Worm (Caenorhabditis elegans) whole organism, L4 larva: ENCODE measurements around the gene Y51H4A.6.

Experiments used
- D1046.2 ChIP-seq: fragments of 200-800 bp; sonication (Bioruptor generic); IDR thresholded peaks from 2 replicates; pipeline ENCODE4 v1.3.6; 2022; ENCODE audit warnings: missing genetic modification characterization, missing compliant biosample characterization
- R02D3.7 ChIP-seq: fragments of 150-350 bp; sonication (generic microtip); optimal IDR thresholded peaks from 3 replicates; lab custom pipeline; 2014; ENCODE audit warnings: missing biosample characterization, missing genetic modification characterization
- T26A8.4 ChIP-seq: fragments of 200-800 bp; sonication (Bioruptor generic); IDR thresholded peaks from 2 replicates; pipeline ENCODE4 v1.3.6; 2022; ENCODE audit warnings: missing genetic modification characterization, missing compliant biosample characterization
- Y48G9A.11 ChIP-seq: fragments of 200-800 bp; sonication (Bioruptor generic); IDR thresholded peaks from 2 replicates; pipeline ENCODE4 v1.3.6; 2022; ENCODE audit warnings: missing genetic modification reagents, missing genetic modification characterization, missing compliant biosample characterization
- ZK546.5 ChIP-seq, 2 experiments: sonication (generic microtip); optimal IDR thresholded peaks; 2 replicates each; lab custom pipeline; 2017; ENCODE audit warnings: missing biosample characterization in 2 of 2, missing genetic modification characterization in 2 of 2
- ama-1 ChIP-seq: fragments of 150-350 bp; optimal IDR thresholded peaks from 2 replicates; lab custom pipeline; 2014; ENCODE audit warnings: inconsistent platforms, mixed read lengths
- arid-1 ChIP-seq: fragments of 200-800 bp; sonication (Bioruptor generic); conservative IDR thresholded peaks from 2 replicates; pipeline ENCODE4 v1.3.6; 2022; ENCODE audit warnings: missing genetic modification reagents, missing genetic modification characterization, missing compliant biosample characterization
- ceh-20 ChIP-seq: fragments of 200-800 bp; sonication (Bioruptor generic); IDR thresholded peaks from 2 replicates; pipeline ENCODE4 v1.3.6; 2022; ENCODE audit warnings: missing genetic modification reagents, missing genetic modification characterization, missing compliant biosample characterization
- ceh-28 ChIP-seq: fragments of 150-350 bp; optimal IDR thresholded peaks from 2 replicates; lab custom pipeline; 2014; ENCODE audit warnings: missing biosample characterization, missing genetic modification reagents, missing genetic modification characterization
- ceh-32 ChIP-seq: sonication (generic microtip); optimal IDR thresholded peaks from 2 replicates; lab custom pipeline; 2016; ENCODE audit warnings: mild to moderate bottlenecking, missing genetic modification characterization, missing compliant biosample characterization; ENCODE audit not compliant: poor library complexity
- ceh-82 ChIP-seq: sonication (generic microtip); optimal IDR thresholded peaks from 2 replicates; lab custom pipeline; 2017; ENCODE audit warnings: missing biosample characterization, missing genetic modification characterization
- ctbp-1 ChIP-seq: fragments of 200-800 bp; sonication (Bioruptor generic); IDR thresholded peaks from 2 replicates; pipeline ENCODE4 v1.3.6; 2022; ENCODE audit warnings: missing genetic modification reagents, missing genetic modification characterization, missing compliant biosample characterization
- daf-19 ChIP-seq: fragments of 200-800 bp; sonication (Bioruptor generic); conservative IDR thresholded peaks from 2 replicates; pipeline ENCODE4 v1.3.6; 2022; ENCODE audit warnings: missing genetic modification characterization, missing compliant biosample characterization
- dmd-6 ChIP-seq: fragments of 200-800 bp; sonication (Bioruptor generic); IDR thresholded peaks from 2 replicates; pipeline ENCODE4 v1.3.6; 2022; ENCODE audit warnings: missing genetic modification reagents, missing genetic modification characterization, missing compliant biosample characterization
- dmd-8 ChIP-seq: fragments of 200-800 bp; sonication (Bioruptor generic); IDR thresholded peaks from 2 replicates; pipeline ENCODE4 v1.3.6; 2022; ENCODE audit warnings: missing genetic modification characterization, missing compliant biosample characterization
- dpl-1 ChIP-seq: fragments of 150-350 bp; optimal IDR thresholded peaks from 2 replicates; lab custom pipeline; 2014; ENCODE audit warnings: missing biosample characterization, missing genetic modification reagents, missing genetic modification characterization
- duxl-1 ChIP-seq: sonication (generic microtip); optimal IDR thresholded peaks from 2 replicates; lab custom pipeline; 2016; ENCODE audit warnings: mild to moderate bottlenecking, missing genetic modification characterization, moderate library complexity, missing compliant biosample characterization; ENCODE audit not compliant: poor library complexity
- dve-1 ChIP-seq: sonication (generic microtip); optimal IDR thresholded peaks from 2 replicates; lab custom pipeline; 2017; ENCODE audit warnings: antibody characterized with exemption, mild to moderate bottlenecking, missing genetic modification characterization, missing compliant biosample characterization; ENCODE audit not compliant: insufficient read depth
- egl-27 ChIP-seq: sonication (generic microtip); optimal IDR thresholded peaks from 3 replicates; lab custom pipeline; 2017; ENCODE audit warnings: missing biosample characterization, missing genetic modification reagents, missing genetic modification characterization
- egl-43 ChIP-seq: fragments of 200-800 bp; sonication (Bioruptor generic); IDR thresholded peaks from 2 replicates; pipeline ENCODE4 v1.3.6; 2022; ENCODE audit warnings: missing genetic modification reagents, missing genetic modification characterization, missing compliant biosample characterization
- gei-8 ChIP-seq: fragments of 200-800 bp; sonication (Bioruptor generic); optimal IDR thresholded peaks from 2 replicates; lab custom pipeline; 2018; ENCODE audit warnings: mild to moderate bottlenecking, missing genetic modification characterization, missing compliant biosample characterization
- hlh-30 ChIP-seq: sonication (generic microtip); optimal IDR thresholded peaks from 2 replicates; lab custom pipeline; 2017; ENCODE audit warnings: antibody characterized with exemption, mild to moderate bottlenecking, missing genetic modification characterization, missing compliant biosample characterization; ENCODE audit not compliant: insufficient read depth
- jun-1 ChIP-seq: fragments of 150-350 bp; optimal IDR thresholded peaks from 2 replicates; lab custom pipeline; 2014; ENCODE audit warnings: missing biosample characterization, missing genetic modification reagents, missing genetic modification characterization
- lim-7 ChIP-seq: fragments of 200-800 bp; sonication (Bioruptor generic); IDR thresholded peaks from 2 replicates; pipeline ENCODE4 v1.3.6; 2022; ENCODE audit warnings: missing genetic modification characterization, missing compliant biosample characterization
- lin-29 ChIP-seq: fragments of 200-800 bp; sonication (Bioruptor generic); IDR thresholded peaks from 2 replicates; pipeline ENCODE4 v1.3.6; 2022; ENCODE audit warnings: missing genetic modification reagents, missing genetic modification characterization, missing compliant biosample characterization
- lin-39 ChIP-seq: fragments of 150-350 bp; optimal IDR thresholded peaks from 2 replicates; lab custom pipeline; 2014; ENCODE audit warnings: missing biosample characterization, missing genetic modification reagents, missing genetic modification characterization
- lir-3 ChIP-seq: sonication (generic microtip); optimal IDR thresholded peaks from 2 replicates; lab custom pipeline; 2016; ENCODE audit warnings: mild to moderate bottlenecking, missing genetic modification characterization, missing compliant biosample characterization
- lsy-2 ChIP-seq, 2 experiments: fragments of 150-350 bp in 1 of 2; sonication (generic microtip) in 1 of 2; optimal IDR thresholded peaks; 2 replicates each; lab custom pipeline; 2014 to 2017; ENCODE audit warnings: missing biosample characterization in 2 of 2, missing genetic modification characterization in 2 of 2
- mdl-1 ChIP-seq, 2 experiments: fragments of 150-350 bp in 1 of 2; sonication (generic microtip) in 1 of 2; optimal IDR thresholded peaks; 2 replicates each; lab custom pipeline; 2014 to 2017; ENCODE audit warnings: missing biosample characterization in 2 of 2, missing genetic modification characterization in 2 of 2
- mdt-29 ChIP-seq: fragments of 200-800 bp; sonication (Bioruptor generic); IDR thresholded peaks from 2 replicates; pipeline ENCODE4 v1.3.6; 2022; ENCODE audit warnings: missing genetic modification reagents, missing genetic modification characterization, missing compliant biosample characterization
- mep-1 ChIP-seq: fragments of 150-350 bp; sonication (generic microtip); optimal IDR thresholded peaks from 3 replicates; lab custom pipeline; 2014; ENCODE audit warnings: missing biosample characterization, missing genetic modification characterization
- mxl-2 ChIP-seq: fragments of 200-800 bp; sonication (Bioruptor generic); conservative IDR thresholded peaks from 2 replicates; pipeline ENCODE4 v1.3.6; 2022; ENCODE audit warnings: missing genetic modification reagents, missing genetic modification characterization, missing compliant biosample characterization
- nhr-11 ChIP-seq: fragments of 150-350 bp; optimal IDR thresholded peaks from 2 replicates; lab custom pipeline; 2014; ENCODE audit warnings: missing biosample characterization, missing genetic modification characterization
- nhr-111 ChIP-seq: fragments of 200-800 bp; sonication (Bioruptor generic); optimal IDR thresholded peaks from 2 replicates; lab custom pipeline; 2018; ENCODE audit warnings: mild to moderate bottlenecking, missing genetic modification characterization, missing compliant biosample characterization
- nhr-25 ChIP-seq: sonication (generic microtip); optimal IDR thresholded peaks from 2 replicates; lab custom pipeline; 2017; ENCODE audit warnings: missing genetic modification characterization, mild to moderate bottlenecking, missing compliant biosample characterization, antibody characterized with exemption, moderate library complexity, borderline replicate concordance; ENCODE audit not compliant: insufficient read depth
- nhr-41 ChIP-seq: fragments of 200-800 bp; sonication (Bioruptor generic); IDR thresholded peaks from 2 replicates; pipeline ENCODE4 v1.3.6; 2022; ENCODE audit warnings: missing genetic modification reagents, missing genetic modification characterization, missing compliant biosample characterization
- nhr-42 ChIP-seq: fragments of 200-800 bp; sonication (Bioruptor generic); IDR thresholded peaks from 2 replicates; pipeline ENCODE4 v1.3.6; 2022; ENCODE audit warnings: missing genetic modification characterization, missing compliant biosample characterization
- nhr-48 ChIP-seq: sonication (generic microtip); optimal IDR thresholded peaks from 2 replicates; lab custom pipeline; 2016; ENCODE audit warnings: mild to moderate bottlenecking, missing genetic modification characterization, missing compliant biosample characterization
- nhr-6 ChIP-seq: fragments of 150-350 bp; optimal IDR thresholded peaks from 2 replicates; lab custom pipeline; 2014; ENCODE audit warnings: missing biosample characterization, missing genetic modification characterization
- nhr-76 ChIP-seq: fragments of 150-350 bp; optimal IDR thresholded peaks from 2 replicates; lab custom pipeline; 2014; ENCODE audit warnings: missing biosample characterization, missing genetic modification characterization
- pha-4 ChIP-seq, 2 experiments: fragments of 150-350 bp in 1 of 2; fragments of 200-800 bp in 1 of 2; sonication (Bioruptor generic) in 1 of 2; IDR thresholded peaks in 1 of 2; optimal IDR thresholded peaks in 1 of 2; 2 replicates each; pipeline versions ENCODE4 v1.3.6 to Lab custom; 2014 to 2022; ENCODE audit warnings: missing genetic modification characterization in 2 of 2, missing genetic modification reagents in 2 of 2, missing biosample characterization in 1 of 2, missing compliant biosample characterization in 1 of 2
- skn-1 ChIP-seq: fragments of 150-350 bp; optimal IDR thresholded peaks from 2 replicates; lab custom pipeline; 2014; ENCODE audit warnings: missing biosample characterization, missing genetic modification characterization
- snpc-1.2 ChIP-seq: fragments of 200-800 bp; sonication (Bioruptor generic); IDR thresholded peaks from 2 replicates; pipeline ENCODE4 v1.3.6; 2022; ENCODE audit warnings: missing genetic modification reagents, missing genetic modification characterization, missing compliant biosample characterization
- spr-3 ChIP-seq: fragments of 200-800 bp; sonication (Bioruptor generic); optimal IDR thresholded peaks from 2 replicates; lab custom pipeline; 2018; ENCODE audit warnings: mild to moderate bottlenecking, missing genetic modification characterization, missing compliant biosample characterization
- tra-1 ChIP-seq: fragments of 200-800 bp; sonication (Bioruptor generic); IDR thresholded peaks from 2 replicates; pipeline ENCODE4 v1.3.6; 2022; ENCODE audit warnings: missing genetic modification reagents, missing genetic modification characterization, missing compliant biosample characterization
- unc-62 ChIP-seq, 3 experiments: fragments of 150-350 bp in 1 of 3; sonication (generic microtip); optimal IDR thresholded peaks in 2 of 3; peaks in 1 of 3; 1 replicate in 1 of 3; 2 replicates in 2 of 3; lab custom pipeline; 2014 to 2017; ENCODE audit warnings: missing biosample characterization in 3 of 3, missing genetic modification characterization in 3 of 3, missing genetic modification reagents in 3 of 3, missing genotype in 1 of 3
- zag-1 ChIP-seq: fragments of 150-350 bp; optimal IDR thresholded peaks from 2 replicates; lab custom pipeline; 2014; ENCODE audit warnings: missing biosample characterization, missing genetic modification characterization
- zfp-3 ChIP-seq: fragments of 200-800 bp; sonication (Bioruptor generic); conservative IDR thresholded peaks from 2 replicates; pipeline ENCODE4 v1.3.6; 2022; ENCODE audit warnings: missing genetic modification reagents, missing genetic modification characterization, missing compliant biosample characterization
- ztf-7 ChIP-seq: fragments of 150-350 bp; optimal IDR thresholded peaks from 2 replicates; lab custom pipeline; 2014; ENCODE audit warnings: missing biosample characterization, missing genetic modification characterization

Y51H4A.6 gene

ce11 chrIV:16503590-16504217 is 29.8 kb upstream of the Y51H4A.6 start (continued):
- TF ChIP-seq lin-39 (tag; lab: Kevin White, UChicago), result no peak
- TF ChIP-seq nhr-6, result no peak
- TF ChIP-seq snpc-1.2 (GFP tag; lab: Robert Waterston, UW), result peak; percentile 99
- TF ChIP-seq lin-29, result no peak
- TF ChIP-seq ama-1 (lab: Kevin White, UChicago), result no peak
- TF ChIP-seq nhr-11 (tag; lab: Kevin White, UChicago), result no peak
- no peak for TF ChIP-seq daf-19
- TF ChIP-seq nhr-25 (tag; lab: Kevin White, UChicago), result no peak
- peak; percentile 66 for TF ChIP-seq duxl-1 (tag; lab: Kevin White, UChicago)
- peak; percentile 74 for TF ChIP-seq mdt-29
- peak; percentile 74 for TF ChIP-seq T26A8.4
- peak; percentile 94 for TF ChIP-seq dmd-8 (GFP tag; lab: Robert Waterston, UW)
- TF ChIP-seq nhr-41 (GFP tag; lab: Robert Waterston, UW), result 0 out of 2 replicates have a peak, but pooled peaks have one; percentile 14
- TF ChIP-seq ceh-32 (tag; lab: Kevin White, UChicago), result no peak
- TF ChIP-seq ceh-82 (tag; lab: Kevin White, UChicago), result no peak
- TF ChIP-seq pha-4 (GFP tag; IDR thresholded peaks at IDR 0.05; lab: Robert Waterston, UW), result peak; percentile 83
- no peak for TF ChIP-seq pha-4 (tag; optimal IDR thresholded peaks at IDR 0.05; lab: Kevin White, UChicago)
- TF ChIP-seq Y48G9A.11 (GFP tag; lab: Robert Waterston, UW), result peak; percentile 83
- no peak for TF ChIP-seq mdl-1 (tag; optimal IDR thresholded peaks at IDR 0.05; lab: Kevin White, UChicago)
- no peak for TF ChIP-seq gei-8
- TF ChIP-seq R02D3.7 (tag; lab: Kevin White, UChicago), result no peak
- TF ChIP-seq nhr-76 (tag; lab: Kevin White, UChicago), result no peak
- TF ChIP-seq hlh-30 (tag; lab: Kevin White, UChicago), result no peak
- TF ChIP-seq egl-43 (GFP tag; lab: Robert Waterston, UW), result peak; percentile 90
- no peak for TF ChIP-seq ztf-7 (tag; lab: Kevin White, UChicago)
- no peak for TF ChIP-seq zag-1 (tag; lab: Kevin White, UChicago)
- TF ChIP-seq lsy-2 (tag; optimal IDR thresholded peaks at IDR 0.05; lab: Kevin White, UChicago), result no peak
- TF ChIP-seq zfp-3 (GFP tag; lab: Robert Waterston, UW), result no peak
- TF ChIP-seq lir-3 (tag; lab: Kevin White, UChicago), result peak; percentile 31
- TF ChIP-seq dmd-6 (GFP tag; lab: Robert Waterston, UW), result no peak
- no peak for TF ChIP-seq ceh-28
- no peak for TF ChIP-seq ceh-20 (GFP tag; lab: Robert Waterston, UW)
- TF ChIP-seq jun-1 (tag; lab: Kevin White, UChicago), result no peak
- no peak for TF ChIP-seq skn-1
- peak; percentile 61; the same call in 1 of the 2 replicates for TF ChIP-seq tra-1 (GFP tag; lab: Robert Waterston, UW)
- TF ChIP-seq egl-27 (tag; lab: Kevin White, UChicago), result no peak
- peak; percentile 49 for TF ChIP-seq spr-3
- TF ChIP-seq dve-1, result no peak
- TF ChIP-seq nhr-111 (GFP tag; lab: Kevin White, UChicago), result no peak
- TF ChIP-seq mxl-2, result peak; percentile 66; the same call in 1 of the 2 replicates
- TF ChIP-seq lim-7, result peak; percentile 94
- peak; percentile 88 for TF ChIP-seq arid-1 (GFP tag; lab: Robert Waterston, UW)
- TF ChIP-seq D1046.2 (GFP tag; lab: Robert Waterston, UW), result peak; percentile 75; the same call in 1 of the 2 replicates
- TF ChIP-seq ZK546.5 (tag; optimal IDR thresholded peaks at IDR 0.05; lab: Kevin White, UChicago), result no peak
- TF ChIP-seq nhr-48 (tag; lab: Kevin White, UChicago), result no peak
- TF ChIP-seq ctbp-1 (GFP tag; lab: Robert Waterston, UW), result peak; percentile 65
- no peak for TF ChIP-seq mep-1 (tag; lab: Kevin White, UChicago)
- TF ChIP-seq dpl-1 (GFP tag; lab: Kevin White, UChicago), result no peak
- 0 out of 2 replicates have a peak, but pooled peaks have one; percentile 46 for TF ChIP-seq nhr-42
- no peak for TF ChIP-seq unc-62 (GFP tag; optimal IDR thresholded peaks at IDR 0.05 in 1 of 2; lab: Kevin White, UChicago)
- no peak for TF ChIP-seq unc-62 (tag; optimal IDR thresholded peaks at IDR 0.05; lab: Kevin White, UChicago)
